Fruit fly (Drosophila melanogaster): ENCODE results near the gene CG34180.
A peak's percentile ranks its signal among the peaks of the same experiment; 100 is the strongest.

DNA sequence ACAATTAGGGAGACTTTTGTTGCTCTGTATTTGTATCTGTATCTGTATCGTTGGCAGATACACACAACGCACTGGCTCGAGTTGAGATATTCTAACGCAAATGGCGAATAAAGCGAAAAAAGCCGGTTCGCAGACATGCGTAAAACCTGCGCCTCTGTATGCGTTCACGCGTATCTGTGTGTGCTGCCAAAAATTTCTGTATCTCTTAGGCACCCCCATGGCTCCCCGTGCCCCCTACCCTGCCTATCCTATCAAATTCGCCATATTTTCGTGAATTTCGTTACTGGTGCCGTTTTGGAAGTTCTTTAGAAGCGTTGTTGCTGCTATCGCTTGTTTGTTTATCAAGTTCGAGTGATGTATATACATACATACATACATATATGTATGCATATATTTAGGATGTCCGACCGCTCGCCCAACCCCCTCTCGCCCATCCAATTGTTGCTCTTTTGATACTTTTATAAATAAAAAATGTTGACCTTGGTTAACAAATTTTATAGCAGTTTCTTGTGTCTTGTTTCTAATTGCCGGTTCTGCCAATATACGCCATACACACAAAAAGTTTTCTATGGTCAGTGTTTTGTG, 25.5 kb downstream of the CG34180 start:
- TF ChIP-seq pan (optimal IDR thresholded peaks at IDR 0.05) (no peak), psq (GFP tag; optimal IDR thresholded peaks at IDR 0.05) (peak; percentile 48), woc (GFP tag; optimal IDR thresholded peaks at IDR 0.05) (no peak), foxo (GFP tag; optimal IDR thresholded peaks at IDR 0.05) (no peak), Hr83 (GFP tag; optimal IDR thresholded peaks at IDR 0.05; ENCODE audit: poor library complexity, severe bottlenecking) (peak; percentile 52)

All from whole organism, wandering third instar larva.